Worm (Caenorhabditis elegans): ENCODE results near the gene lin-12.

The lin-12 gene

ce11 chrIII:9053263-9053662, 18.0 kb downstream of the lin-12 start:
- peak; percentile 47 for TF ChIP-seq nhr-85 (tag)
- TF ChIP-seq zag-1 (tag; optimal IDR thresholded peaks at IDR 0.05), result no peak
- TF ChIP-seq nhr-237 (tag; optimal IDR thresholded peaks at IDR 0.05), result peak; percentile 19
- TF ChIP-seq lin-14 (GFP tag; optimal IDR thresholded peaks at IDR 0.05), result peak; percentile 3
- TF ChIP-seq C34B4.2 (tag; optimal IDR thresholded peaks at IDR 0.05), result peak; percentile 19

DNA sequence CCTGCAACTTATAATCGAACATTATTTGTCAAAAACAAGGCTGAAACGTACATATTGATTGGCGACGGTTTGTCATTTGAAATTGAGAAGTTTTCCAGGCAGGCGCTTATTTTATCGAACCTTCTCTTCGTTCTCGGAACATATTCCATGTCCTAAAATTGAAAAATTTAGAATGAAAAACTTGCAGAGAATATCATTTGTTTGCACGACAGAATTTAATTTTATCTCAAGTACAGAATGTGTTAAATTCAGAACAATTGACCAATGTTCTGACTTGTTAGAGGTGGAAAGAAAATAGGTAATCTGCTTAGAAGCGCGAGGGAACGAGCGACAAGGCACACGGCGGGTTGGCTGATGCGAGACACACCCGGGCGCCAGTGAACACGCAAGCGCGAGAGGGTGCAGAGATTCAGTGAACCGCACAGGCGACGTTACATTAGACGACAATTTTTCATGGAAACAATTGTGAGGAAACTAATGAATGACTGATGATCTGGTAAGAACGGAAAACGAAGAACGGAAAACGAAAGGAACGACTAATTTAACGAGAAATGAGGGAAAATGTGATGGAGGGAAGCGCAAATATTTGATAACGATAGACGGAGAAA, 18.8 kb downstream of the lin-12 start:
- TF ChIP-seq zag-1 (tag; optimal IDR thresholded peaks at IDR 0.05), result no peak
- no peak for TF ChIP-seq pqm-1 (tag; optimal IDR thresholded peaks at IDR 0.05)
- no peak for TF ChIP-seq C34B4.2 (tag; optimal IDR thresholded peaks at IDR 0.05)
- peak; percentile 49 for TF ChIP-seq xbp-1 (tag; optimal IDR thresholded peaks at IDR 0.05)
- peak; percentile 23 for TF ChIP-seq egl-13 (tag; optimal IDR thresholded peaks at IDR 0.05)
- TF ChIP-seq efl-3 (GFP tag; optimal IDR thresholded peaks at IDR 0.05), result no peak
- TF ChIP-seq lin-14 (GFP tag; optimal IDR thresholded peaks at IDR 0.05), result peak; percentile 67
- peak; percentile 41; the same call in 1 of the 2 replicates for TF ChIP-seq ceh-88 (GFP tag; IDR thresholded peaks at IDR 0.05)
- TF ChIP-seq lin-13 (GFP tag; optimal IDR thresholded peaks at IDR 0.05), result peak; percentile 17
- TF ChIP-seq mab-9 (GFP tag; IDR thresholded peaks at IDR 0.05), result peak; percentile 62
- TF ChIP-seq nhr-47 (tag; optimal IDR thresholded peaks at IDR 0.05), result peak; percentile 39
- TF ChIP-seq dsc-1 (tag; optimal IDR thresholded peaks at IDR 0.05), result peak; percentile 42
- TF ChIP-seq tbx-2 (tag; optimal IDR thresholded peaks at IDR 0.05), result peak; percentile 36
- peak; percentile 34 to 43 for TF ChIP-seq lin-35 (GFP tag; optimal IDR thresholded peaks at IDR 0.05)
- peak; percentile 7 for TF ChIP-seq aly-2 (tag; optimal IDR thresholded peaks at IDR 0.05)
- TF ChIP-seq unc-130 (tag; optimal IDR thresholded peaks at IDR 0.05), result peak; percentile 48
- TF ChIP-seq fkh-8 (tag; optimal IDR thresholded peaks at IDR 0.05), result peak; percentile 66
- peak; percentile 30 for TF ChIP-seq swsn-7 (tag; optimal IDR thresholded peaks at IDR 0.05)
- TF ChIP-seq rnt-1 (tag; optimal IDR thresholded peaks at IDR 0.05), result peak; percentile 49
- TF ChIP-seq blmp-1 (tag; optimal IDR thresholded peaks at IDR 0.05), result peak; percentile 31
- TF ChIP-seq nhr-11 (tag; optimal IDR thresholded peaks at IDR 0.05), result no peak
- no peak for TF ChIP-seq ets-5 (GFP tag; IDR thresholded peaks at IDR 0.05)
- peak; percentile 52 for TF ChIP-seq mep-1 (tag; optimal IDR thresholded peaks at IDR 0.05)
- TF ChIP-seq ztf-4 (tag; optimal IDR thresholded peaks at IDR 0.05), result peak; percentile 1
- TF ChIP-seq nhr-19 (GFP tag; conservative IDR thresholded peaks at IDR 0.05), result peak; percentile 43
- TF ChIP-seq efl-1 (optimal IDR thresholded peaks at IDR 0.05), result peak; percentile 49 to 50
- TF ChIP-seq efl-1 (GFP tag; optimal IDR thresholded peaks at IDR 0.05 in 1 of 2), result peak in 1 of 2 experiments; percentile 87
- peak; percentile 34 to 47 for TF ChIP-seq lsy-2 (tag; optimal IDR thresholded peaks at IDR 0.05)
- TF ChIP-seq ceh-82 (tag; optimal IDR thresholded peaks at IDR 0.05), result peak in 2 of 3 experiments; percentile 36 to 58
- peak; percentile 60 for TF ChIP-seq F16B12.6 (tag; optimal IDR thresholded peaks at IDR 0.05)
- TF ChIP-seq pag-3 (tag; optimal IDR thresholded peaks at IDR 0.05; ENCODE audit: borderline replicate concordance, insufficient read depth), result peak; percentile 6
- TF ChIP-seq nhr-20 (tag; optimal IDR thresholded peaks at IDR 0.05), result peak; percentile 57
- TF ChIP-seq ama-1 (optimal IDR thresholded peaks at IDR 0.05), result peak; percentile 28
- TF ChIP-seq nhr-71 (tag; optimal IDR thresholded peaks at IDR 0.05), result peak; percentile 58
- peak; percentile 50 for TF ChIP-seq skn-1 (tag; optimal IDR thresholded peaks at IDR 0.05)
- no peak for TF ChIP-seq dpl-1 (GFP tag; optimal IDR thresholded peaks at IDR 0.05)
- TF ChIP-seq snu-23 (GFP tag; optimal IDR thresholded peaks at IDR 0.05), result peak; percentile 72

ce11 chrIII:9051714-9052113, 19.6 kb downstream of the lin-12 start:
- TF ChIP-seq ceh-63 (GFP tag; optimal IDR thresholded peaks at IDR 0.05), result peak; percentile 4
- TF ChIP-seq grh-1 (GFP tag; IDR thresholded peaks at IDR 0.05), result 0 out of 2 replicates have a peak, but pooled peaks have one; percentile 4
- no peak for TF ChIP-seq efl-1 (optimal IDR thresholded peaks at IDR 0.05)
- TF ChIP-seq efl-1 (GFP tag; optimal IDR thresholded peaks at IDR 0.05 in 1 of 2), result peak in 1 of 2 experiments; percentile 92
- TF ChIP-seq tbx-2 (tag; optimal IDR thresholded peaks at IDR 0.05), result no peak
